Worm (Caenorhabditis elegans): ENCODE measurements around the gene Y53G8B.1.

DNA sequence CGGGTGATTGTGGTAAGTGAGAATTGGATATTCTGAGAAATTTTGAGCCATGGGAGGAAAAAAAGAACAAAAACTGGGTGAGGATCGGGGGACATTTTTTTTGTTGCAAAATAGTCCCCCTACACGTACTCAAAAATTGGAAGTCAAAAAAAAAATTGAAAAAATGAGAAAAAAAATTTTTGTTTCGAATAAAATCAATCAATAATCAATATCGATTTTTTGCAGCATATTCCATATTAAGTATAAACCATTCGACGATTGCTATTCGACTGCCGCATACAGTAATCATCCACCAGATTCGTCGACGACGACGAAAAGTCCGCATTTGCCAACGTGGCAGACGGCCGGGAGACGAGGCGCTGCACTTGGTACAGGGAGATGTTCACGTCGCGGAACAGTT is 16.5 kb upstream of the Y53G8B.1 start:
- TF ChIP-seq ets-7 (tag; optimal IDR thresholded peaks at IDR 0.05) (no peak), hnd-1 (tag; optimal IDR thresholded peaks at IDR 0.05) (no peak), flt-1 (GFP tag; IDR thresholded peaks at IDR 0.05) (no peak)

Measured in whole organism, early embryonic.